Fruit fly (Drosophila melanogaster): ENCODE data around the gene sba.

Gene sba

dm6 chr3R:23939921-23940839 is 17.4 kb upstream of the sba start (continued):
- peak; percentile 43; the same call in 1 of the 3 replicates for TF ChIP-seq CG2889 (GFP tag; IDR thresholded peaks at IDR 0.05)
- TF ChIP-seq hkb (optimal IDR thresholded peaks at IDR 0.05) = no peak
- peak; percentile 89 for TF ChIP-seq hkb (GFP tag; IDR thresholded peaks at IDR 0.05)
- peak; percentile 76 for TF ChIP-seq CG10654 (GFP tag; optimal IDR thresholded peaks at IDR 0.05)
- no peak for TF ChIP-seq CG6791 (GFP tag; IDR thresholded peaks at IDR 0.05; ENCODE audit: partially characterized antibody)
- TF ChIP-seq CG5245 (GFP tag; optimal IDR thresholded peaks at IDR 0.05) = peak; percentile 63
- TF ChIP-seq mirr (GFP tag; optimal IDR thresholded peaks at IDR 0.05) = peak; percentile 91
- TF ChIP-seq Usf (GFP tag; optimal IDR thresholded peaks at IDR 0.05) = no peak
- TF ChIP-seq pho (GFP tag; optimal IDR thresholded peaks at IDR 0.05) = peak; percentile 9
- TF ChIP-seq ara (GFP tag; IDR thresholded peaks at IDR 0.05) = peak; percentile 89
- TF ChIP-seq al (GFP tag; IDR thresholded peaks at IDR 0.05) = no peak; the same call in 1 of the 2 replicates
- peak; percentile 80 for TF ChIP-seq schlank (tag; optimal IDR thresholded peaks at IDR 0.05)
- TF ChIP-seq Hmx (GFP tag; optimal IDR thresholded peaks at IDR 0.05) = no peak
- TF ChIP-seq HLH4C (GFP tag; IDR thresholded peaks at IDR 0.05; ENCODE audit: partially characterized antibody) = no peak
- TF ChIP-seq z (GFP tag; IDR thresholded peaks at IDR 0.05) = peak; percentile 64; the same call in 2 of the 3 replicates
- peak; percentile 40 for TF ChIP-seq cwo (GFP tag; optimal IDR thresholded peaks at IDR 0.05)
- TF ChIP-seq odd (GFP tag; optimal IDR thresholded peaks at IDR 0.05) = peak; percentile 85
- peak; percentile 39; the same call in 1 of the 2 replicates for TF ChIP-seq CG4730 (GFP tag; IDR thresholded peaks at IDR 0.05)
- TF ChIP-seq CG5953 (GFP tag; IDR thresholded peaks at IDR 0.05) = peak; percentile 65; the same call in 1 of the 2 replicates
- TF ChIP-seq CG3065 (GFP tag; optimal IDR thresholded peaks at IDR 0.05) = peak; percentile 47
- peak; percentile 7 for TF ChIP-seq Hand (GFP tag; optimal IDR thresholded peaks at IDR 0.05)
- TF ChIP-seq CG13424 (tag; optimal IDR thresholded peaks at IDR 0.05) = peak; percentile 77
- no peak for TF ChIP-seq hth (optimal IDR thresholded peaks at IDR 0.05)
- TF ChIP-seq CG8388 (GFP tag; optimal IDR thresholded peaks at IDR 0.05) = peak; percentile 51
- TF ChIP-seq Elba2 (GFP tag; optimal IDR thresholded peaks at IDR 0.05) = no peak
- peak; percentile 89 for TF ChIP-seq gcm (GFP tag; optimal IDR thresholded peaks at IDR 0.05)
- peak; percentile 85 for TF ChIP-seq CG11695 (GFP tag; IDR thresholded peaks at IDR 0.05)
- peak; percentile 77 for TF ChIP-seq CG4360 (GFP tag; IDR thresholded peaks at IDR 0.05)
- peak; percentile 72 for TF ChIP-seq vvl (GFP tag; IDR thresholded peaks at IDR 0.05)
- TF ChIP-seq nau (GFP tag; optimal IDR thresholded peaks at IDR 0.05) = peak; percentile 90
- TF ChIP-seq tap (tag; optimal IDR thresholded peaks at IDR 0.05) = peak; percentile 82
- no peak for TF ChIP-seq vfl (GFP tag; optimal IDR thresholded peaks at IDR 0.05)
- TF ChIP-seq bsh (GFP tag; optimal IDR thresholded peaks at IDR 0.05) = peak in 1 of 2 experiments; percentile 90
- no peak for TF ChIP-seq CG11560 (tag; IDR thresholded peaks at IDR 0.05)
- TF ChIP-seq aop (GFP tag; IDR thresholded peaks at IDR 0.05) = no peak
- peak; percentile 62 for TF ChIP-seq CG7271 (tag; optimal IDR thresholded peaks at IDR 0.05)
- TF ChIP-seq trem (tag; optimal IDR thresholded peaks at IDR 0.05) = peak; percentile 45
- TF ChIP-seq CG9609 (GFP tag; optimal IDR thresholded peaks at IDR 0.05) = no peak
- TF ChIP-seq NfI (GFP tag; optimal IDR thresholded peaks at IDR 0.05) = peak; percentile 50
- no peak for TF ChIP-seq zen2 (GFP tag; IDR thresholded peaks at IDR 0.05; ENCODE audit: partially characterized antibody)
- no peak for TF ChIP-seq corto (GFP tag; optimal IDR thresholded peaks at IDR 0.05)
- peak; percentile 64 for TF ChIP-seq CG15269 (tag; optimal IDR thresholded peaks at IDR 0.05)
- TF ChIP-seq CG12744 (GFP tag; optimal IDR thresholded peaks at IDR 0.05) = peak; percentile 70
- peak; percentile 76 for TF ChIP-seq CG6854 (GFP tag; optimal IDR thresholded peaks at IDR 0.05)
- TF ChIP-seq dpn (GFP tag; optimal IDR thresholded peaks at IDR 0.05) = peak; percentile 56 to 57
- TF ChIP-seq tgo (GFP tag; IDR thresholded peaks at IDR 0.05) = peak; percentile 49; the same call in 2 of the 3 replicates
- TF ChIP-seq bbx (GFP tag; IDR thresholded peaks at IDR 0.05; ENCODE audit: partially characterized antibody) = no peak
- TF ChIP-seq Xrp1 (GFP tag; IDR thresholded peaks at IDR 0.05) = peak; percentile 95
- TF ChIP-seq CG11247 (GFP tag; IDR thresholded peaks at IDR 0.05) = peak; percentile 78

All from whole organism, embryonic.